Fruit fly (Drosophila melanogaster) whole organism, adult: Measurements from ENCODE around the gene ome.

Experiments used
- CG11617 ChIP-seq: fragments of 200-800 bp; sonication (Bioruptor generic); optimal IDR thresholded peaks from 2 replicates; lab custom pipeline; 2017; ENCODE audit warnings: mild to moderate bottlenecking, missing biosample characterization, missing genetic modification reagents, missing genetic modification characterization
- CG12768 ChIP-seq: fragments of 200-800 bp; sonication (Bioruptor generic); optimal IDR thresholded peaks from 2 replicates; lab custom pipeline; 2017; ENCODE audit warnings: missing biosample characterization, missing genetic modification characterization, mild to moderate bottlenecking, moderate library complexity, missing genetic modification reagents
- CG14711 ChIP-seq: fragments of 200-800 bp; sonication (Bioruptor generic); optimal IDR thresholded peaks from 2 replicates; lab custom pipeline; 2018; ENCODE audit warnings: missing biosample characterization, mild to moderate bottlenecking, missing genetic modification characterization, moderate library complexity
- CG1620 ChIP-seq: fragments of 200-800 bp; sonication (Bioruptor generic); optimal IDR thresholded peaks from 2 replicates; lab custom pipeline; 2016; ENCODE audit warnings: missing biosample characterization, missing genetic modification characterization
- CG33017 ChIP-seq: fragments of 200-800 bp; sonication (Bioruptor generic); optimal IDR thresholded peaks from 2 replicates; lab custom pipeline; 2018; ENCODE audit warnings: missing biosample characterization, mild to moderate bottlenecking, missing genetic modification characterization, moderate library complexity
- CG5204 ChIP-seq: fragments of 200-800 bp; sonication (Bioruptor generic); optimal IDR thresholded peaks from 2 replicates; lab custom pipeline; 2016; ENCODE audit warnings: missing biosample characterization, missing genetic modification characterization
- CG7045 ChIP-seq: fragments of 200-800 bp; sonication (Bioruptor generic); optimal IDR thresholded peaks from 2 replicates; lab custom pipeline; 2017; ENCODE audit warnings: missing biosample characterization, mild to moderate bottlenecking, missing genetic modification characterization
- CG7101 ChIP-seq: fragments of 200-800 bp; sonication (Bioruptor generic); optimal IDR thresholded peaks from 2 replicates; lab custom pipeline; 2018; ENCODE audit warnings: missing biosample characterization, mild to moderate bottlenecking, missing genetic modification characterization, moderate library complexity
- Clk ChIP-seq: fragments of 200-800 bp; sonication (Bioruptor generic); optimal IDR thresholded peaks from 2 replicates; lab custom pipeline; 2017; ENCODE audit warnings: missing biosample characterization, missing genetic modification characterization
- Crg-1 ChIP-seq: fragments of 200-800 bp; sonication (Bioruptor generic); optimal IDR thresholded peaks from 2 replicates; lab custom pipeline; 2016; ENCODE audit warnings: missing biosample characterization, missing genetic modification characterization
- Hr96 ChIP-seq: fragments of 200-800 bp; sonication (Bioruptor generic); optimal IDR thresholded peaks from 2 replicates; lab custom pipeline; 2016; ENCODE audit warnings: missing biosample characterization, missing genetic modification characterization
- Mnt ChIP-seq: fragments of 200-800 bp; sonication (Bioruptor generic); optimal IDR thresholded peaks from 2 replicates; lab custom pipeline; 2016; ENCODE audit warnings: missing biosample characterization, mild to moderate bottlenecking, missing genetic modification characterization
- bab1 ChIP-seq: fragments of 200-800 bp; sonication (Bioruptor generic); optimal IDR thresholded peaks from 3 replicates; lab custom pipeline; 2019; ENCODE audit warnings: missing biosample characterization, mild to moderate bottlenecking, missing genetic modification characterization, moderate library complexity
- cic ChIP-seq: fragments of 200-800 bp; sonication (Bioruptor generic); optimal IDR thresholded peaks from 2 replicates; lab custom pipeline; 2017; ENCODE audit warnings: missing biosample characterization, mild to moderate bottlenecking, missing genetic modification characterization, moderate library complexity
- cnc ChIP-seq, 2 experiments: fragments of >200 bp; optimal IDR thresholded peaks; 2 replicates each; lab custom pipeline; 2017
- kay ChIP-seq: fragments of 200-800 bp; sonication (Bioruptor generic); peaks from one replicate; lab custom pipeline; 2016; ENCODE audit warnings: missing biosample characterization, missing genetic modification characterization, borderline replicate concordance
- ovo ChIP-seq: fragments of 200-800 bp; sonication (Bioruptor generic); optimal IDR thresholded peaks from 2 replicates; lab custom pipeline; 2016; ENCODE audit warnings: missing biosample characterization, missing genetic modification characterization
- pad ChIP-seq: fragments of 200-800 bp; sonication (Bioruptor generic); optimal IDR thresholded peaks from 3 replicates; lab custom pipeline; 2017; ENCODE audit warnings: missing biosample characterization, missing genetic modification characterization, mild to moderate bottlenecking, moderate library complexity, missing genetic modification reagents
- tj ChIP-seq: fragments of 200-800 bp; sonication (Bioruptor generic); optimal IDR thresholded peaks from 3 replicates; lab custom pipeline; 2017; ENCODE audit warnings: missing biosample characterization, mild to moderate bottlenecking, missing genetic modification characterization, moderate library complexity
- toe ChIP-seq: fragments of 200-800 bp; sonication (Bioruptor generic); optimal IDR thresholded peaks from 2 replicates; lab custom pipeline; 2016; ENCODE audit warnings: missing biosample characterization, missing genetic modification characterization

The ome gene

dm6 chr3L:14728460-14728859, 55.8 kb downstream of the ome start, which contains the start of gene CG13473:
TSS of gene CG13473 (plus strand) at chr3L:14728760.
- TF ChIP-seq bab1 (GFP tag; lab: Kevin White, UChicago) = no peak
- no peak for TF ChIP-seq cnc (optimal IDR thresholded peaks at IDR 0.05; lab: Kevin White, UChicago)
- TF ChIP-seq kay = no peak
- no peak for TF ChIP-seq Crg-1
- TF ChIP-seq CG11617 = no peak
- TF ChIP-seq CG1620 (GFP tag; lab: Kevin White, UChicago) = no peak
- TF ChIP-seq CG33017 (tag; lab: Kevin White, UChicago) = no peak
- TF ChIP-seq CG7045 = no peak
- TF ChIP-seq cic (GFP tag; lab: Kevin White, UChicago) = no peak
- no peak for TF ChIP-seq pad
- TF ChIP-seq CG12768 (GFP tag; lab: Kevin White, UChicago) = no peak
- no peak for TF ChIP-seq CG7101
- no peak for TF ChIP-seq Hr96 (GFP tag; lab: Kevin White, UChicago)
- TF ChIP-seq CG5204 (GFP tag; lab: Kevin White, UChicago) = no peak
- TF ChIP-seq toe (GFP tag; lab: Kevin White, UChicago) = no peak
- TF ChIP-seq tj (GFP tag; lab: Kevin White, UChicago) = no peak

dm6 chr3L:14731790-14732189, 59.2 kb downstream of the ome start:
- TF ChIP-seq CG7101 = no peak
- no peak for TF ChIP-seq CG5204 (GFP tag; lab: Kevin White, UChicago)
- no peak for TF ChIP-seq pad
- no peak for TF ChIP-seq CG11617
- TF ChIP-seq kay = no peak
- no peak for TF ChIP-seq CG7045
- no peak for TF ChIP-seq cnc (optimal IDR thresholded peaks at IDR 0.05; lab: Kevin White, UChicago)
- TF ChIP-seq CG12768 (GFP tag; lab: Kevin White, UChicago) = no peak
- TF ChIP-seq CG33017 (tag; lab: Kevin White, UChicago) = no peak
- TF ChIP-seq Clk (GFP tag; lab: Kevin White, UChicago) = no peak
- no peak for TF ChIP-seq CG1620 (GFP tag; lab: Kevin White, UChicago)
- no peak for TF ChIP-seq Hr96 (GFP tag; lab: Kevin White, UChicago)
- TF ChIP-seq ovo (GFP tag; lab: Kevin White, UChicago) = no peak

dm6 chr3L:14733417-14733816, 60.8 kb downstream of the ome start, which contains the start of gene CG13471:
TSS of gene CG13471 (minus strand) at chr3L:14733517.
- TF ChIP-seq Hr96 (GFP tag; lab: Kevin White, UChicago) (no peak), CG11617 (no peak), bab1 (GFP tag; lab: Kevin White, UChicago) (no peak), CG12768 (GFP tag; lab: Kevin White, UChicago) (no peak), kay (no peak), CG5204 (GFP tag; lab: Kevin White, UChicago) (no peak), Crg-1 (no peak), pad (no peak), tj (GFP tag; lab: Kevin White, UChicago) (no peak), CG7101 (no peak), ovo (GFP tag; lab: Kevin White, UChicago) (no peak)

- TF ChIP-seq kay (no peak), Clk (GFP tag; lab: Kevin White, UChicago) (no peak), toe (GFP tag; lab: Kevin White, UChicago) (no peak), CG7045 (no peak)
These were observed 70.6 kb downstream of the ome start for dm6 chr3L:14743106-14743692.

dm6 chr3L:14751056-14751671, 78.5 kb downstream of the ome start:
- TF ChIP-seq cnc (optimal IDR thresholded peaks at IDR 0.05; lab: Kevin White, UChicago) = no peak
- no peak for TF ChIP-seq Mnt
- no peak for TF ChIP-seq kay
- no peak for TF ChIP-seq CG5204 (GFP tag; lab: Kevin White, UChicago)
- TF ChIP-seq ovo (GFP tag; lab: Kevin White, UChicago) = no peak

dm6 chr3L:14752816-14753215, 80.2 kb downstream of the ome start:
- TF ChIP-seq CG7045 (no peak), ovo (GFP tag; lab: Kevin White, UChicago) (no peak), Mnt (no peak), Crg-1 (no peak), CG7101 (no peak), CG12768 (GFP tag; lab: Kevin White, UChicago) (no peak), cnc (optimal IDR thresholded peaks at IDR 0.05; lab: Kevin White, UChicago) (no peak), CG11617 (no peak), kay (no peak), CG1620 (GFP tag; lab: Kevin White, UChicago) (no peak), bab1 (GFP tag; lab: Kevin White, UChicago) (no peak), CG33017 (tag; lab: Kevin White, UChicago) (no peak), toe (GFP tag; lab: Kevin White, UChicago) (no peak), CG5204 (GFP tag; lab: Kevin White, UChicago) (no peak), Clk (GFP tag; lab: Kevin White, UChicago) (no peak), CG14711 (tag; lab: Kevin White, UChicago) (no peak), Hr96 (GFP tag; lab: Kevin White, UChicago) (no peak)
